Fruit fly (Drosophila melanogaster) whole organism: Measurements from ENCODE around the gene CG11598.

Experiments
- Dll ChIP-seq: fragments of >200 bp; optimal IDR thresholded peaks from 2 replicates; lab custom pipeline; 2017
- pan ChIP-seq: fragments of >200 bp; optimal IDR thresholded peaks from 2 replicates; lab custom pipeline; 2017
- psq ChIP-seq: fragments of >200 bp; optimal IDR thresholded peaks from 2 replicates; lab custom pipeline; 2017
- usp ChIP-seq: fragments of >200 bp; optimal IDR thresholded peaks from 2 replicates; lab custom pipeline; 2017; ENCODE audit warnings: missing biosample characterization, missing genetic modification characterization, mixed read lengths

- TF ChIP-seq psq (lab: Kevin White, UChicago) (no peak), Dll (lab: Kevin White, UChicago) (no peak), pan (lab: Kevin White, UChicago) (no peak), usp (GFP tag; lab: Kevin White, UChicago) (no peak)
Measured at dm6 chr3R:12645771-12646317, 11.1 kb downstream of the CG11598 start.
